Comparison of ENCODE assay signal across 5 worm cellular contexts in the genomic region with DNA sequence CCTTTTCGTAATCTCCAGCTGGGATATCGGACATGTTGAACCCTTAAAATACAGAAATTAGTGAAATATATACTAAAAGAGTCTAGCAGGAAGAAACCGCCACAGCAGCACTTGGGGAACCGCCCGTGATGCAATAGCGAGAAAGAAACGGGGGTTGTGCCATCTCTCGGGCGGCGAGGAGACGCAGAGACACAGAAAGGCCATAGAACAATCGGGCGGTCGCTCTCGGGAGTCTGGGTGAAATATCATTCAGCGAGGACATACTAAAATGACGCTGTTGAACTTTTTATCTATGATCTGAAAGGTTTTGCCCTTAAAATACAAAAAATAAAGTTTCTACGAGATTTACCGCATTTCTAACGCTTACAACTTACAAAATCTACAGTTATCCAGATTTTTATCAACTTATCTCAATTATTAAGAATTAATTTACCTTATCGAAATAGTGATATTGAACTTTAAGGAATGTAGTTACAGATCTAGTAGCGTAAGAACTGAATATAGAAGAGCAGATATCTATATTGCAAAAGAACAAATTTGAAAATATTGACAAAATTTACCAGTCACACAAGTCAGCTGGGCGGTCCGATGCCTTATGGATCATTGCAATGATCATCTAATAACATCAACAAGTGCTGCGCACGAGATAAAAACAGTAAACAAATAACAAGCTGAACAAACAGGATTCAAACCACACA.
TF ChIP-seq lines count a peak whose summit lies in the region.

Gene cyc-2.1 (minus strand): TSS at position 605 of the 698 bp plus-strand sequence.

TF ChIP-seq in whole organism, L1 larva, 84 proteins besides CTCF, POLR2A, EP300 and RAD21 (continues in another document):
- TF ChIP-seq aly-2 (tag; optimal IDR thresholded peaks at IDR 0.05; lab: Kevin White, UChicago) (peak; percentile 42), ceh-88 (GFP tag; IDR thresholded peaks at IDR 0.05; lab: Robert Waterston, UW) (no peak), xbp-1 (tag; optimal IDR thresholded peaks at IDR 0.05; lab: Kevin White, UChicago) (peak; percentile 34), alr-1 (tag; optimal IDR thresholded peaks at IDR 0.05; lab: Kevin White, UChicago; ENCODE audit: borderline replicate concordance) (no peak), pax-3 (tag; optimal IDR thresholded peaks at IDR 0.05; lab: Kevin White, UChicago) (no peak), jun-1 (tag; optimal IDR thresholded peaks at IDR 0.05; lab: Kevin White, UChicago) (no peak), ceh-90 (tag; optimal IDR thresholded peaks at IDR 0.05; lab: Kevin White, UChicago) (no peak), elt-2 (tag; optimal IDR thresholded peaks at IDR 0.05; lab: Kevin White, UChicago) (peak; percentile 28), zag-1 (tag; optimal IDR thresholded peaks at IDR 0.05; lab: Kevin White, UChicago) (no peak), pag-3 (tag; optimal IDR thresholded peaks at IDR 0.05; lab: Kevin White, UChicago; ENCODE audit: borderline replicate concordance, insufficient read depth) (no peak), fkh-8 (tag; optimal IDR thresholded peaks at IDR 0.05; lab: Kevin White, UChicago) (peak; percentile 71), fkh-4 (tag; optimal IDR thresholded peaks at IDR 0.05; lab: Kevin White, UChicago; ENCODE audit: borderline replicate concordance) (no peak), skn-1 (tag; optimal IDR thresholded peaks at IDR 0.05; lab: Kevin White, UChicago) (peak; percentile 29), ets-5 (GFP tag; IDR thresholded peaks at IDR 0.05; lab: Robert Waterston, UW) (no peak), nhr-85 (tag; lab: Kevin White, UChicago) (peak; percentile 68), nhr-71 (tag; optimal IDR thresholded peaks at IDR 0.05; lab: Kevin White, UChicago) (peak; percentile 71)

TF ChIP-seq in whole organism, L3 larva, 47 proteins besides CTCF, POLR2A, EP300 and RAD21 (continues in another document):
- TF ChIP-seq aly-2 (tag; optimal IDR thresholded peaks at IDR 0.05; lab: Kevin White, UChicago): peak; percentile 69
- no peak for TF ChIP-seq tbx-2 (tag; optimal IDR thresholded peaks at IDR 0.05; lab: Kevin White, UChicago)
- peak; percentile 4 for TF ChIP-seq lin-39 (tag; optimal IDR thresholded peaks at IDR 0.05; lab: Kevin White, UChicago)
- TF ChIP-seq elt-3 (tag; optimal IDR thresholded peaks at IDR 0.05; lab: Kevin White, UChicago): no peak
- peak; percentile 67 for TF ChIP-seq R02D3.7 (tag; optimal IDR thresholded peaks at IDR 0.05; lab: Kevin White, UChicago)
- TF ChIP-seq nhr-25 (tag; optimal IDR thresholded peaks at IDR 0.05; lab: Kevin White, UChicago): peak; percentile 62
- no peak for TF ChIP-seq nhr-76 (tag; optimal IDR thresholded peaks at IDR 0.05; lab: Kevin White, UChicago)
- no peak for TF ChIP-seq snpc-4 (tag; optimal IDR thresholded peaks at IDR 0.05; lab: Kevin White, UChicago)
- no peak for TF ChIP-seq nhr-43 (tag; optimal IDR thresholded peaks at IDR 0.05; lab: Kevin White, UChicago; ENCODE audit: poor library complexity, severe bottlenecking)
- no peak for TF ChIP-seq nhr-11 (tag; optimal IDR thresholded peaks at IDR 0.05; lab: Kevin White, UChicago)
- no peak for TF ChIP-seq sea-2 (GFP tag; optimal IDR thresholded peaks at IDR 0.05; lab: Kevin White, UChicago)
- TF ChIP-seq ztf-4 (tag; optimal IDR thresholded peaks at IDR 0.05; lab: Kevin White, UChicago): no peak
- no peak for TF ChIP-seq nhr-28 (tag; optimal IDR thresholded peaks at IDR 0.05; lab: Kevin White, UChicago)
- no peak for TF ChIP-seq ztf-11 (tag; optimal IDR thresholded peaks at IDR 0.05; lab: Kevin White, UChicago)
- TF ChIP-seq egl-27 (tag; optimal IDR thresholded peaks at IDR 0.05; lab: Kevin White, UChicago): no peak
- no peak for TF ChIP-seq eor-1 (tag; optimal IDR thresholded peaks at IDR 0.05; lab: Kevin White, UChicago)
- peak; percentile 66 for TF ChIP-seq nfya-1 (tag; optimal IDR thresholded peaks at IDR 0.05; lab: Kevin White, UChicago; ENCODE audit: insufficient read depth)

TF ChIP-seq in whole organism, early embryonic, 17 proteins besides CTCF, POLR2A, EP300 and RAD21:
- peak; percentile 38 for TF ChIP-seq F13C5.2 (tag; optimal IDR thresholded peaks at IDR 0.05; lab: Kevin White, UChicago)
- 0 out of 2 replicates have a peak, but pooled peaks have one; percentile 4 for TF ChIP-seq flt-1 (GFP tag; IDR thresholded peaks at IDR 0.05; lab: Robert Waterston, UW)
- TF ChIP-seq pes-1 (GFP tag; IDR thresholded peaks at IDR 0.05; lab: Robert Waterston, UW): no peak
- peak; percentile 3 for TF ChIP-seq ama-1 (optimal IDR thresholded peaks at IDR 0.05; lab: Kevin White, UChicago)
- peak; percentile 49 for TF ChIP-seq hmg-4 (GFP tag; optimal IDR thresholded peaks at IDR 0.05; lab: Kevin White, UChicago)
- TF ChIP-seq sea-1 (GFP tag; conservative IDR thresholded peaks at IDR 0.05; lab: Robert Waterston, UW): 0 out of 2 replicates have a peak, but pooled peaks have one; percentile 28
- TF ChIP-seq scrt-1 (GFP tag; IDR thresholded peaks at IDR 0.05; lab: Robert Waterston, UW): peak; percentile 64
- TF ChIP-seq B0310.2 (tag; optimal IDR thresholded peaks at IDR 0.05; lab: Kevin White, UChicago): no peak
- TF ChIP-seq ceh-13 (GFP tag; optimal IDR thresholded peaks at IDR 0.05; lab: Kevin White, UChicago): no peak
- TF ChIP-seq tbx-11 (GFP tag; IDR thresholded peaks at IDR 0.05; lab: Robert Waterston, UW): 0 out of 2 replicates have a peak, but pooled peaks have one; percentile 31
- TF ChIP-seq ets-7 (tag; optimal IDR thresholded peaks at IDR 0.05; lab: Kevin White, UChicago): no peak
- no peak for TF ChIP-seq tra-4 (tag; optimal IDR thresholded peaks at IDR 0.05; lab: Kevin White, UChicago)

TF ChIP-seq in whole organism, midembryonic, 9 proteins besides CTCF, POLR2A, EP300 and RAD21:
- TF ChIP-seq flt-1 (GFP tag; IDR thresholded peaks at IDR 0.05; lab: Robert Waterston, UW): 0 out of 2 replicates have a peak, but pooled peaks have one; percentile 58
- no peak for TF ChIP-seq ref-1 (GFP tag; conservative IDR thresholded peaks at IDR 0.05; lab: Robert Waterston, UW)
- 0 out of 2 replicates have a peak, but pooled peaks have one; percentile 46 for TF ChIP-seq ztf-23 (GFP tag; IDR thresholded peaks at IDR 0.05; lab: Robert Waterston, UW)

TF ChIP-seq in whole organism, young adult, 124 proteins besides CTCF, POLR2A, EP300 and RAD21 (continues in another document):
- TF ChIP-seq C06A6.2 (GFP tag; conservative IDR thresholded peaks at IDR 0.05; lab: Robert Waterston, UW) (no peak), rcor-1 (GFP tag; IDR thresholded peaks at IDR 0.05; lab: Robert Waterston, UW) (peak; percentile 61; the same call in 1 of the 2 replicates), C17E4.6 (GFP tag; IDR thresholded peaks at IDR 0.05; lab: Robert Waterston, UW) (0 out of 2 replicates have a peak, but pooled peaks have one; percentile 13), nfyb-1 (GFP tag; IDR thresholded peaks at IDR 0.05; lab: Robert Waterston, UW) (0 out of 2 replicates have a peak, but pooled peaks have one; percentile 15), madf-10 (tag; optimal IDR thresholded peaks at IDR 0.05; lab: Kevin White, UChicago) (no peak), snpc-4 (GFP tag; optimal IDR thresholded peaks at IDR 0.05; lab: Kevin White, UChicago) (peak; percentile 30), snpc-4 (tag; optimal IDR thresholded peaks at IDR 0.05; lab: Kevin White, UChicago) (peak in 3 of 4 experiments; percentile 43 to 73 (median 59)), zim-3 (tag; optimal IDR thresholded peaks at IDR 0.05; lab: Kevin White, UChicago) (no peak), mxl-1 (tag; optimal IDR thresholded peaks at IDR 0.05; lab: Kevin White, UChicago) (no peak), B0336.3 (GFP tag; IDR thresholded peaks at IDR 0.05; lab: Robert Waterston, UW) (peak; percentile 88), Y53F4B.3 (GFP tag; IDR thresholded peaks at IDR 0.05; lab: Robert Waterston, UW) (no peak), lsl-1 (GFP tag; optimal IDR thresholded peaks at IDR 0.05; lab: Kevin White, UChicago) (peak; percentile 54), hlh-26 (GFP tag; conservative IDR thresholded peaks at IDR 0.05; lab: Robert Waterston, UW) (no peak), rpc-1 (optimal IDR thresholded peaks at IDR 0.05; lab: Kevin White, UChicago) (no peak), rpc-1 (tag; optimal IDR thresholded peaks at IDR 0.05; lab: Kevin White, UChicago) (no peak), mcd-1 (GFP tag; IDR thresholded peaks at IDR 0.05; lab: Robert Waterston, UW) (peak; percentile 81), sdz-38 (tag; optimal IDR thresholded peaks at IDR 0.05; lab: Kevin White, UChicago) (no peak), ztf-18 (tag; optimal IDR thresholded peaks at IDR 0.05; lab: Kevin White, UChicago) (peak; percentile 88), tbp1 (GFP tag; optimal IDR thresholded peaks at IDR 0.05; lab: Kevin White, UChicago) (peak; percentile 59), F39B2.1 (GFP tag; IDR thresholded peaks at IDR 0.05; lab: Robert Waterston, UW) (peak; percentile 83), ceh-58 (GFP tag; IDR thresholded peaks at IDR 0.05; lab: Robert Waterston, UW) (0 out of 2 replicates have a peak, but pooled peaks have one; percentile 10), lsy-27 (tag; optimal IDR thresholded peaks at IDR 0.05; lab: Kevin White, UChicago; ENCODE audit: borderline replicate concordance, insufficient read depth) (no peak), F52B5.7 (tag; optimal IDR thresholded peaks at IDR 0.05; lab: Kevin White, UChicago) (peak; percentile 37), F22D6.2 (tag; optimal IDR thresholded peaks at IDR 0.05; lab: Kevin White, UChicago) (no peak), egrh-3 (GFP tag; IDR thresholded peaks at IDR 0.05; lab: Robert Waterston, UW) (no peak), egl-44 (GFP tag; IDR thresholded peaks at IDR 0.05; lab: Robert Waterston, UW) (0 out of 2 replicates have a peak, but pooled peaks have one; percentile 39), chd-7 (tag; optimal IDR thresholded peaks at IDR 0.05; lab: Kevin White, UChicago) (no peak), lin-40 (tag; optimal IDR thresholded peaks at IDR 0.05; lab: Kevin White, UChicago) (peak; percentile 47), nhr-27 (tag; optimal IDR thresholded peaks at IDR 0.05; lab: Kevin White, UChicago) (peak; percentile 55), ztf-3 (GFP tag; optimal IDR thresholded peaks at IDR 0.05; lab: Kevin White, UChicago) (no peak), hmg-1.2 (GFP tag; IDR thresholded peaks at IDR 0.05; lab: Robert Waterston, UW) (peak; percentile 69), bed-2 (GFP tag; IDR thresholded peaks at IDR 0.05; lab: Robert Waterston, UW) (no peak), nfya-2 (GFP tag; IDR thresholded peaks at IDR 0.05; lab: Robert Waterston, UW) (0 out of 2 replicates have a peak, but pooled peaks have one; percentile 19), efl-1 (GFP tag; optimal IDR thresholded peaks at IDR 0.05; lab: Kevin White, UChicago) (peak; percentile 5), snpc-1.1 (tag; optimal IDR thresholded peaks at IDR 0.05; lab: Kevin White, UChicago; ENCODE audit: insufficient read depth) (peak; percentile 62), ceh-91 (GFP tag; IDR thresholded peaks at IDR 0.05; lab: Robert Waterston, UW) (no peak), Y67H2A.10 (GFP tag; conservative IDR thresholded peaks at IDR 0.05; lab: Robert Waterston, UW) (no peak)

Comparison
In these comparisons a context has a peak if more than half of its experiments do, and no peak if none do; other contexts are left out.
1. Of the 8 proteins assayed by ChIP-seq in both whole organism, young adult and whole organism, L1 larva: peak only in whole organism, young adult: ama-1 and unc-130; only in whole organism, L1 larva: dpl-1 and nhr-90; in both: efl-1 and snpc-4; in neither: 1; mixed calls (peak in some experiments, not most) for 1.